Fruit fly (Drosophila melanogaster) whole organism, wandering third instar larva: Measurements from ENCODE around the gene mRpS26.

Source experiments
- CG9705 ChIP-seq: fragments of 200-800 bp; sonication (Bioruptor generic); optimal IDR thresholded peaks from 2 replicates; lab custom pipeline; 2018; ENCODE audit warnings: missing biosample characterization, mild to moderate bottlenecking, missing genetic modification characterization
- CrebA ChIP-seq: fragments of 200-800 bp; sonication (Bioruptor generic); optimal IDR thresholded peaks from 2 replicates; lab custom pipeline; 2016; ENCODE audit warnings: missing biosample characterization, mild to moderate bottlenecking, missing genetic modification characterization, borderline replicate concordance
- Dfd ChIP-seq: fragments of >200 bp; optimal IDR thresholded peaks from 2 replicates; lab custom pipeline; 2017; ENCODE audit warnings: missing biosample characterization, missing genetic modification characterization
- Dif ChIP-seq: fragments of 200-275, 200-300 bp; sonication (Bioruptor generic); optimal IDR thresholded peaks from 2 replicates; lab custom pipeline; 2018; ENCODE audit warnings: missing biosample characterization, missing genetic modification characterization; ENCODE audit not compliant: partially characterized antibody
- GATAd ChIP-seq: sonication (Bioruptor generic); optimal IDR thresholded peaks from 2 replicates; lab custom pipeline; 2016; ENCODE audit warnings: missing biosample characterization, missing genetic modification characterization
- HLH106 ChIP-seq: fragments of 200-800 bp; optimal IDR thresholded peaks from 3 replicates; lab custom pipeline; 2019; ENCODE audit warnings: missing biosample characterization, mild to moderate bottlenecking, missing genetic modification characterization, moderate library complexity
- Hnf4 ChIP-seq: fragments of 200-800 bp; sonication (Bioruptor generic); optimal IDR thresholded peaks from 2 replicates; lab custom pipeline; 2016; ENCODE audit warnings: missing biosample characterization, mild to moderate bottlenecking, missing genetic modification characterization
- Hr78 ChIP-seq: fragments of >200 bp; optimal IDR thresholded peaks from 2 replicates; lab custom pipeline; 2017; ENCODE audit warnings: missing biosample characterization, missing genetic modification characterization
- Hr83 ChIP-seq: fragments of 200-300 bp; sonication (Bioruptor generic); optimal IDR thresholded peaks from 2 replicates; lab custom pipeline; 2016; ENCODE audit warnings: missing biosample characterization, mild to moderate bottlenecking, missing genetic modification characterization, moderate library complexity; ENCODE audit not compliant: poor library complexity, severe bottlenecking
- Jra ChIP-seq: sonication (Bioruptor generic); optimal IDR thresholded peaks from 2 replicates; lab custom pipeline; 2016; ENCODE audit warnings: missing biosample characterization, missing genetic modification characterization
- Mio ChIP-seq: sonication (Bioruptor generic); optimal IDR thresholded peaks from 2 replicates; lab custom pipeline; 2016; ENCODE audit warnings: missing biosample characterization, missing genetic modification characterization
- Myc ChIP-seq: fragments of >200 bp; optimal IDR thresholded peaks from 2 replicates; lab custom pipeline; 2017
- N ChIP-seq: fragments of >200 bp; optimal IDR thresholded peaks from 2 replicates; lab custom pipeline; 2018; ENCODE audit warnings: missing biosample characterization, missing external identifiers, missing genetic modification characterization
- OdsH ChIP-seq: fragments of 200-800 bp; sonication (Bioruptor generic); optimal IDR thresholded peaks from 2 replicates; lab custom pipeline; 2016; ENCODE audit warnings: missing biosample characterization, mild to moderate bottlenecking, missing genetic modification characterization
- Rel ChIP-seq, 2 experiments: fragments of 200-800 bp; sonication (Bioruptor generic) in 1 of 2; optimal IDR thresholded peaks; 2 replicates in 1 of 2; 3 replicates in 1 of 2; lab custom pipeline; 2016 to 2019; ENCODE audit warnings: mild to moderate bottlenecking in 2 of 2, missing biosample characterization in 2 of 2, missing genetic modification characterization in 2 of 2, moderate library complexity in 1 of 2
- Sp1 ChIP-seq: fragments of 200-800 bp; sonication (Bioruptor generic); optimal IDR thresholded peaks from 3 replicates; lab custom pipeline; 2019; ENCODE audit warnings: missing biosample characterization, mild to moderate bottlenecking, missing genetic modification characterization, moderate library complexity
- br ChIP-seq: fragments of 200-800 bp; sonication (Bioruptor generic); optimal IDR thresholded peaks from 2 replicates; lab custom pipeline; 2016; ENCODE audit warnings: missing biosample characterization, missing genetic modification characterization
- dl ChIP-seq, 2 experiments: fragments of 175-275, 200-275 bp in 1 of 2; fragments of 200-275 bp in 1 of 2; sonication (Bioruptor generic); optimal IDR thresholded peaks; lab custom pipeline; 2018; ENCODE audit warnings: mild to moderate bottlenecking in 2 of 2, missing biosample characterization in 2 of 2, missing genetic modification characterization in 2 of 2, moderate library complexity in 2 of 2; ENCODE audit not compliant: partially characterized antibody in 2 of 2, insufficient read depth in 1 of 2
- dmrt93B ChIP-seq: fragments of 200-800 bp; sonication (Bioruptor generic); optimal IDR thresholded peaks from 2 replicates; lab custom pipeline; 2018; ENCODE audit warnings: missing biosample characterization, mild to moderate bottlenecking, missing genetic modification characterization
- dsf ChIP-seq: sonication (Bioruptor generic); optimal IDR thresholded peaks from 2 replicates; lab custom pipeline; 2016; ENCODE audit warnings: missing biosample characterization, missing genetic modification characterization, borderline replicate concordance
- ey ChIP-seq: fragments of 200-800 bp; sonication (Bioruptor generic); optimal IDR thresholded peaks from 2 replicates; lab custom pipeline; 2016; ENCODE audit warnings: missing biosample characterization, missing genetic modification characterization
- foxo ChIP-seq, 2 experiments: fragments of 200-800 bp; sonication (Bioruptor generic); optimal IDR thresholded peaks; 2 replicates in 1 of 2; 3 replicates in 1 of 2; lab custom pipeline; 2016 to 2017; ENCODE audit warnings: missing biosample characterization in 2 of 2, missing genetic modification characterization in 2 of 2
- fru ChIP-seq: fragments of 200-800 bp; sonication (Bioruptor generic); optimal IDR thresholded peaks from 3 replicates; lab custom pipeline; 2016; ENCODE audit warnings: missing biosample characterization, mild to moderate bottlenecking, missing genetic modification characterization
- h ChIP-seq: fragments of 200-800 bp; sonication (Bioruptor generic); optimal IDR thresholded peaks from 3 replicates; lab custom pipeline; 2016; ENCODE audit warnings: missing biosample characterization, mild to moderate bottlenecking, missing genetic modification characterization
- jim ChIP-seq: fragments of 175-275, 200-325 bp; sonication (Bioruptor generic); optimal IDR thresholded peaks from 2 replicates; lab custom pipeline; 2016; ENCODE audit warnings: missing biosample characterization, mild to moderate bottlenecking, missing genetic modification characterization
- lola ChIP-seq: fragments of >200 bp; optimal IDR thresholded peaks from 2 replicates; lab custom pipeline; 2017; ENCODE audit warnings: missing biosample characterization, missing genetic modification characterization
- pan ChIP-seq: fragments of >200 bp; optimal IDR thresholded peaks from 2 replicates; lab custom pipeline; 2017
- psq ChIP-seq: fragments of 200-800 bp; sonication (Bioruptor generic); optimal IDR thresholded peaks from 3 replicates; lab custom pipeline; 2017; ENCODE audit warnings: missing biosample characterization, mild to moderate bottlenecking, missing genetic modification characterization, moderate library complexity
- rgr ChIP-seq: fragments of 200-800 bp; sonication (Bioruptor generic); optimal IDR thresholded peaks from 3 replicates; lab custom pipeline; 2016; ENCODE audit warnings: missing biosample characterization, mild to moderate bottlenecking, missing genetic modification characterization
- sage ChIP-seq: fragments of 200-800 bp; sonication (Bioruptor generic); optimal IDR thresholded peaks from 2 replicates; lab custom pipeline; 2016; ENCODE audit warnings: missing biosample characterization, mild to moderate bottlenecking, missing genetic modification characterization
- sv ChIP-seq: fragments of 200-800 bp; sonication (Bioruptor generic); optimal IDR thresholded peaks from 3 replicates; lab custom pipeline; 2016; ENCODE audit warnings: missing biosample characterization, missing genetic modification characterization
- tai ChIP-seq: sonication (Bioruptor generic); optimal IDR thresholded peaks from 2 replicates; lab custom pipeline; 2016; ENCODE audit warnings: missing biosample characterization, missing genetic modification characterization
- usp ChIP-seq: fragments of >200 bp; optimal IDR thresholded peaks from 2 replicates; lab custom pipeline; 2017; ENCODE audit warnings: missing biosample characterization, missing genetic modification characterization
- woc ChIP-seq: sonication (Bioruptor generic); optimal IDR thresholded peaks from 2 replicates; lab custom pipeline; 2016; ENCODE audit warnings: missing biosample characterization, mild to moderate bottlenecking, missing genetic modification characterization

Gene mRpS26

DNA sequence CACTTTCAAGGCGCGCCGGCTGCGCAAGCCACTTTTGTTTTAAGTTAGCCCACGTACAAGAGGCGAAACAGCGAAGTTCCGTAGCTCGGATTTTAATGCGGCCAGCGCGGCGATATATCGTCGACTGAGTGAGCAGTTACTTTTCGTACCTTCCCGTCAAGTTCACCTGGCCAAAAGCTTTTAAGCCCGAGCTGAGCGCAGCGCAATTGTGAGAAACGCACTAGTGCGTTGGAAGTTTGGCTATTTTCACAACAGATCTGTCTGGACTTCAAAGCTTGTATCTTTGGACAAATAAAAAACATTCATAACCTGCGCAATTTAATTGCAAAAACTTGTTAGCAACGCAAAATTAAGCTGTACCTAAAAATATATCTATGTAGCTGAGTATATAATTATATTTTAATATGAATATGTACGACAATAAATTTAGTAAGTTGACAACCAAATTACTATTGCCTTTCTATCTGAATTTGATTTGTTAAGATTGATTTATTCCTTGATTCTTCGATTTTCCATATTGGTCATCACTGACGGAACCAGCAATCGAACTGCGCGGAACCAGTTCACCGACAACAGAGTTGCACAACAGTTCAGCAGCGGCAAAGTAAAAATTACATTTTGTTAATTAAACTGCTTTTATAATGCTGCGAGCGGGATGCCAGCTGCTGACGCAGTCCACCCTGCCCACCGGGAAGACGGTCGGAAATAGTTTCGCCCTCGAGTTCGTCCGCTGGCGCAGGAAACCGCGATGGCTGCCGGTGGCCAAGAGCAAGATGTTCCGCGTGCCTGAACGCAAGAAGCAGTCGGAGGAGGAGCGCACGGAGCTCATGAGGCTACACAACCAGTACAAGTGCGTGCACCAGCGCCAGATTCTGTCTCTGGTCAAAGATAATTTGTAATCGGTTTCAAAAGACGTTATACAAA, at the start of gene mRpS26, which contains the start of gene CG13698:
Gene mRpS26, plus strand, starts transcription at position 559 of the 924 bp plus-strand sequence.
Gene CG13698, minus strand, starts transcription at position 129 of the 924 bp plus-strand sequence.
- peak; percentile 52 for TF ChIP-seq OdsH (GFP tag; lab: Kevin White, UChicago)
- peak; percentile 52 for TF ChIP-seq ey (GFP tag; lab: Kevin White, UChicago)
- no peak for TF ChIP-seq Rel (GFP tag; optimal IDR thresholded peaks at IDR 0.05; lab: Kevin White, UChicago)
- TF ChIP-seq Rel (tag; optimal IDR thresholded peaks at IDR 0.05; lab: Kevin White, UChicago), result peak; percentile 6
- peak; percentile 58 for TF ChIP-seq h (GFP tag; lab: Kevin White, UChicago)
- peak in 1 of 2 experiments; percentile 78 for TF ChIP-seq foxo (GFP tag; optimal IDR thresholded peaks at IDR 0.05; lab: Kevin White, UChicago)
- peak; percentile 93 for TF ChIP-seq Myc (lab: Kevin White, UChicago)
- no peak for TF ChIP-seq Mio
- peak; percentile 61 for TF ChIP-seq woc (GFP tag; lab: Kevin White, UChicago)
- TF ChIP-seq rgr (GFP tag; lab: Kevin White, UChicago), result peak; percentile 67
- TF ChIP-seq br (GFP tag; lab: Kevin White, UChicago), result peak; percentile 58
- no peak for TF ChIP-seq Jra (GFP tag; lab: Kevin White, UChicago)
- TF ChIP-seq fru (GFP tag; lab: Kevin White, UChicago), result peak; percentile 95
- TF ChIP-seq N (GFP tag; lab: Kevin White, UChicago), result no peak
- TF ChIP-seq dsf (GFP tag; lab: Kevin White, UChicago), result no peak
- no peak for TF ChIP-seq lola
- TF ChIP-seq Hr83 (GFP tag; lab: Kevin White, UChicago), result peak; percentile 57
- TF ChIP-seq CG9705 (GFP tag; lab: Kevin White, UChicago), result peak; percentile 74
- TF ChIP-seq Dif (GFP tag; lab: Kevin White, UChicago), result peak; percentile 37
- peak; percentile 85 for TF ChIP-seq HLH106
- TF ChIP-seq CrebA, result no peak
- peak; percentile 59 for TF ChIP-seq sv (GFP tag; lab: Kevin White, UChicago)
- TF ChIP-seq GATAd (GFP tag; lab: Kevin White, UChicago), result peak; percentile 8
- no peak for TF ChIP-seq tai (GFP tag; lab: Kevin White, UChicago)
- no peak for TF ChIP-seq pan (lab: Kevin White, UChicago)
- peak; percentile 78 for TF ChIP-seq Sp1
- no peak for TF ChIP-seq Hr78 (GFP tag; lab: Kevin White, UChicago)
- TF ChIP-seq psq (GFP tag; lab: Kevin White, UChicago), result peak; percentile 57
- TF ChIP-seq dl (GFP tag; optimal IDR thresholded peaks at IDR 0.05; lab: Kevin White, UChicago; ENCODE audit: insufficient read depth in 1 of 2, partially characterized antibody in 2 of 2), result no peak
- TF ChIP-seq Hnf4, result peak; percentile 41
- no peak for TF ChIP-seq usp (GFP tag; lab: Kevin White, UChicago)
- peak; percentile 60 for TF ChIP-seq dmrt93B (GFP tag; lab: Kevin White, UChicago)
- peak; percentile 20 for TF ChIP-seq sage (GFP tag; lab: Kevin White, UChicago)
- TF ChIP-seq jim (GFP tag; lab: Kevin White, UChicago), result no peak

DNA sequence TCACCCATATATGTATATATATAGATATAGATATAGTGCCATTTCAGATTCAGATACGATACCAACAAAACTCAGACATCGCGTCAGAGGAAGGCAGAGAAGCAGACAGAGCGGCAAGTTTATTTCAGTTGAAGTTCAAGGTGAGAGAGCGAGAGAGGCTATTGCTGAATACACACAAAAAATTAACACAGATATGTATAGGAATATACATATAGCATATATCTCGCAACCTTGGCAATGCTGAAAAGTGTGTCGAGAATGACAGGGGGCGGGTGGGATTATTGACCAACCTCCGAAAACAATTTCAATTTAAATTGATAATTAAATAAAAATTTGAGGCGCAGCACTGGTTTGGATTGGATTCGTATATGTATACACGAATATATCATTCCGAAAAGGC, 49.3 kb upstream of the mRpS26 start:
- no peak for TF ChIP-seq Hr78 (GFP tag; lab: Kevin White, UChicago)
- peak; percentile 13 for TF ChIP-seq br (GFP tag; lab: Kevin White, UChicago)
- no peak for TF ChIP-seq Sp1
- peak; percentile 27 for TF ChIP-seq h (GFP tag; lab: Kevin White, UChicago)
- peak; percentile 22 for TF ChIP-seq rgr (GFP tag; lab: Kevin White, UChicago)

DNA sequence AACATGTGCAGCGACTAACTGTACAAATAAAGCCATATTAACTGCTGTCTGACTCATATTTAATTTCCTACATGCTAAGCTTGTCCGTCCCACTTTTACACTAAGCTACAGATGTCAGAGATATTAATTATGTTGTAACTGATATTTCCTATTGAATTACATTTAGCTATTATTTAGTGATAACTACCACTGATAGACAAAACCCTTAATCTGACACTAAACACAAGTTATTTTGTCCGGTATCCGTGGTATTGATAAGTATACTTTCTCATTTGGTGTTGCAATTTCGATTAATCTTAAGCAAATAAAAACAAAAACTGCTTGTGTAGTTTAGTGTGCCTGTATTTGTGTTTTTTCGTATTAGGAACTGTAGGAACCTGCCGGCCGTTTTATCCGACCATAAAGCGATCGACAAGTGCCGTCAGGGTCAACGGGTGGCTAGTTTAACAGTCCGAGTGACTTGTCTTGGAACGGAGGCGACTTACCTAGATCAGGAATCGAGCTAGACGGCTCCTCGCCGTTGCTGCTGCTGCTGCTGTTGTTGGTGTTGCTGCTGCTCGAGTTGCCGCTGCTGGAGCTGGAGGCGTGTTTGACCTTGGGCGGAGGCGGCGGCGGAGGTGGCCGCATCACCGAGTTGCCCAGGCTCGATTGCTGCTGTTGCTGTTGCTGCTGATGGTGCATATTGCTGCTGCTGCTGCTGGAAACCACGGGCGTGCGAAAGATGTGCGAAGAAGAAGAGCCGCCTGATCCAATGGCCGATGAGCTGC, 48.4 kb upstream of the mRpS26 start:
- TF ChIP-seq rgr (GFP tag; lab: Kevin White, UChicago), result peak; percentile 9
- TF ChIP-seq Dfd (GFP tag; lab: Kevin White, UChicago), result peak; percentile 73
- no peak for TF ChIP-seq foxo (GFP tag; optimal IDR thresholded peaks at IDR 0.05; lab: Kevin White, UChicago)
- no peak for TF ChIP-seq dsf (GFP tag; lab: Kevin White, UChicago)
- no peak for TF ChIP-seq CrebA
